Worm (Caenorhabditis elegans): Measurements from ENCODE around the gene T28H10.1.

Gene T28H10.1

ce11 chrV:12478111-12478510, 25.5 kb upstream of the T28H10.1 start, which contains the start of gene atn-1:
atn-1 (plus strand) TSS chrV:12478411.
- TF ChIP-seq lsy-12 (tag; optimal IDR thresholded peaks at IDR 0.05) = no peak
- no peak for TF ChIP-seq nfya-1 (tag; optimal IDR thresholded peaks at IDR 0.05; ENCODE audit: insufficient read depth)
- no peak for TF ChIP-seq pqm-1 (tag; optimal IDR thresholded peaks at IDR 0.05)
- TF ChIP-seq elt-1 (tag; optimal IDR thresholded peaks at IDR 0.05) = no peak
- no peak for TF ChIP-seq egl-5 (tag; optimal IDR thresholded peaks at IDR 0.05)
- TF ChIP-seq ceh-9 (tag; optimal IDR thresholded peaks at IDR 0.05) = no peak

- TF ChIP-seq nfya-1 (tag; optimal IDR thresholded peaks at IDR 0.05; ENCODE audit: insufficient read depth) = peak; percentile 23
- TF ChIP-seq ztf-11 (tag; optimal IDR thresholded peaks at IDR 0.05) = no peak
- TF ChIP-seq fkh-2 (tag; optimal IDR thresholded peaks at IDR 0.05) = no peak
- no peak for TF ChIP-seq elt-2 (tag; optimal IDR thresholded peaks at IDR 0.05)
- peak; percentile 18 for TF ChIP-seq egl-5 (tag; optimal IDR thresholded peaks at IDR 0.05)
- no peak for TF ChIP-seq mdl-1 (tag; optimal IDR thresholded peaks at IDR 0.05)
- TF ChIP-seq fkh-10 (GFP tag; optimal IDR thresholded peaks at IDR 0.05) = no peak
- TF ChIP-seq unc-62 (GFP tag; optimal IDR thresholded peaks at IDR 0.05) = no peak
- TF ChIP-seq ceh-28 (tag; optimal IDR thresholded peaks at IDR 0.05) = no peak
- no peak for TF ChIP-seq ztf-4 (tag; optimal IDR thresholded peaks at IDR 0.05)
Measured at ce11 chrV:12478990-12479389, 24.6 kb upstream of the T28H10.1 start.

- TF ChIP-seq egl-5 (tag; optimal IDR thresholded peaks at IDR 0.05) (no peak), fkh-10 (GFP tag; optimal IDR thresholded peaks at IDR 0.05) (no peak), mdl-1 (tag; optimal IDR thresholded peaks at IDR 0.05) (no peak), fkh-2 (tag; optimal IDR thresholded peaks at IDR 0.05) (no peak), daf-12 (tag; optimal IDR thresholded peaks at IDR 0.05) (no peak), unc-39 (tag; optimal IDR thresholded peaks at IDR 0.05) (no peak), lin-15B (tag; optimal IDR thresholded peaks at IDR 0.05) (no peak)
Measured at ce11 chrV:12484585-12484984, 19.0 kb upstream of the T28H10.1 start, which contains the start of gene srt-39. srt-39 (plus strand) TSS chrV:12484885.

DNA sequence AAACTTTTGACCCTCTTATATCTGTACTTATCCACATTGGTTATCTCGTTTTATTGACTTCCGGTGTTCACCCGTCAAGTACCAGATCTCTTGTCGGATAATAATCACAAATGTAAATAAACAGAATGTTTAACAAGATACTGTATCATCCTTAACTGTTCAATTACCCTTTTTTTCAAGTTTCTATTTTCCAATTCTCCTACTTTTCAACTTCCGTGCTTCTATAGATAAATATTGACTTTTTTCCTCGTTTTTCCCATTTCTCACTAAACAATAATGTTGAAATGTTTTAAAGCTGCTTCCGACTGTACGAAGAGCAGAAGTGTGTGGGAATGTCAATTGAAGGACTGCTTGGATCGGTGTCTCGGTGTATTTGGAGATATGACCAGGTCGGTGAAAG, 16.7 kb upstream of the T28H10.1 start, which contains the start of gene inx-11:
TSS of gene inx-11 (plus strand) at position 301 of the 400 bp plus-strand sequence.
- TF ChIP-seq mml-1 (tag; optimal IDR thresholded peaks at IDR 0.05) (no peak), hmg-11 (tag; optimal IDR thresholded peaks at IDR 0.05) (no peak), sea-2 (GFP tag; optimal IDR thresholded peaks at IDR 0.05) (no peak), unc-39 (tag; optimal IDR thresholded peaks at IDR 0.05) (no peak), aly-2 (tag; optimal IDR thresholded peaks at IDR 0.05) (no peak), pha-4 (tag; optimal IDR thresholded peaks at IDR 0.05) (peak; percentile 75)

DNA sequence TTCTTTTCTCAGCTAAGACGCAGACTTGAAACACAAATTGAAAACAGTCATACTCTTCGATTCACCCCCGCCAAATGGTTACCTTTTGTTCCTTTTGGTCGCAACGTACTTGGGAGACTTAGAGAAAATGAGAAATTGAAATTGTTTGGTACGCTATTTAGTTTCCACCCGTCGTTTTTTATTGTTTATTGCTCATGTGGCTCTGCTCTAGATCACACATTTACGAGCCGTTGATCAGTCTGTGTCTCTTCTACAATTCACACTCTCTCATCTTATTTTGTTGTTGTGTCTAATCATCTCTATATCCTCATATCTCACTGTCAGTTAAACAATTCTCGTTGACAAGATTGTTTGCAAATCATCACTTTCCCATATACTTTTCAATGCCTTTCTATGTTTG, 15.6 kb upstream of the T28H10.1 start:
- TF ChIP-seq elt-3 (tag; optimal IDR thresholded peaks at IDR 0.05) (no peak), ceh-82 (tag; optimal IDR thresholded peaks at IDR 0.05) (no peak), pha-4 (tag; optimal IDR thresholded peaks at IDR 0.05) (peak; percentile 43), snpc-4 (tag; optimal IDR thresholded peaks at IDR 0.05) (peak; percentile 48), ZK546.5 (tag; optimal IDR thresholded peaks at IDR 0.05) (no peak), egl-5 (tag; optimal IDR thresholded peaks at IDR 0.05) (peak; percentile 79)

DNA sequence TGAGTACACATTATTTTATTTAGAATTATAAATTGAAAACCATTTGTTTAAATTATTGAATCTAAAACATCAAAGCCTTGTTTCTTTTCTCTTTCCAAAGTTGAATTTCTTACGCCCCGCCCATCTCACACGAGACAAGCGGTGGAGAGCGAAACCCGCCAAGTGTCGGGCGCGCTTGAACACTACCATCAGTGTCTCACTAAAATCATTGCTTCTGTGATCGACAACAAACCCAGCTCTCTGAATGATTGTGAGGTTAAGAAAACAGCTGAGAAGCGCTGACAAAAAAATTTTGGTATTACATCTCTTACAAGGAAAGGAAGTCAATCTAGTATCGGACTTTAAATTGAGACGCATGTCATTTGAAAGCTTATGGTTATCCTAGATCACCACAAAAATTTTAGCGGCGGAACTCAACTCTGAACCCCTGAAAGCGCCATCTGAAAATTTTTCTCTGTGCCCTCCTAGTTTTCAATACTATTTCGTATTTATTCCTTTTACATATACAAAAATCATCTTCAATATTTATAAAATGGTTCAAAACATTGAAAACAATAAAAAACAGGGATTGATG, 12.4 kb upstream of the T28H10.1 start:
- TF ChIP-seq unc-39 (tag; optimal IDR thresholded peaks at IDR 0.05) (no peak), tbx-2 (tag; optimal IDR thresholded peaks at IDR 0.05) (peak; percentile 51), pqm-1 (tag; optimal IDR thresholded peaks at IDR 0.05) (peak; percentile 54), snpc-4 (tag; optimal IDR thresholded peaks at IDR 0.05) (peak; percentile 99), skn-1 (tag; optimal IDR thresholded peaks at IDR 0.05) (peak; percentile 25), egl-27 (tag; optimal IDR thresholded peaks at IDR 0.05) (peak; percentile 0), elt-2 (tag; optimal IDR thresholded peaks at IDR 0.05) (peak; percentile 58), egl-5 (tag; optimal IDR thresholded peaks at IDR 0.05) (no peak), ceh-16 (tag; optimal IDR thresholded peaks at IDR 0.05) (no peak), jun-1 (tag; optimal IDR thresholded peaks at IDR 0.05) (peak; percentile 29), R02D3.7 (tag; optimal IDR thresholded peaks at IDR 0.05) (peak; percentile 57), daf-12 (tag; optimal IDR thresholded peaks at IDR 0.05) (no peak), aly-2 (tag; optimal IDR thresholded peaks at IDR 0.05) (no peak), lsy-12 (tag; optimal IDR thresholded peaks at IDR 0.05) (peak; percentile 61), hmg-11 (tag; optimal IDR thresholded peaks at IDR 0.05) (peak; percentile 68), nhr-25 (tag; optimal IDR thresholded peaks at IDR 0.05) (peak; percentile 64), fos-1 (tag; optimal IDR thresholded peaks at IDR 0.05) (peak; percentile 39), pha-4 (tag; optimal IDR thresholded peaks at IDR 0.05) (peak; percentile 32), elt-1 (tag; optimal IDR thresholded peaks at IDR 0.05) (no peak), ama-1 (optimal IDR thresholded peaks at IDR 0.05) (peak; percentile 78), nhr-43 (tag; optimal IDR thresholded peaks at IDR 0.05; ENCODE audit: poor library complexity, severe bottlenecking) (peak; percentile 81), ztf-11 (tag; optimal IDR thresholded peaks at IDR 0.05) (no peak), nhr-23 (tag; optimal IDR thresholded peaks at IDR 0.05) (peak; percentile 75), nhr-77 (tag; optimal IDR thresholded peaks at IDR 0.05) (peak; percentile 10), nhr-11 (tag; optimal IDR thresholded peaks at IDR 0.05) (no peak), nfya-1 (tag; optimal IDR thresholded peaks at IDR 0.05; ENCODE audit: insufficient read depth) (peak; percentile 74), nhr-28 (tag; optimal IDR thresholded peaks at IDR 0.05) (no peak), lin-15B (tag; optimal IDR thresholded peaks at IDR 0.05) (peak; percentile 41), elt-3 (tag; optimal IDR thresholded peaks at IDR 0.05) (no peak), ceh-28 (tag; optimal IDR thresholded peaks at IDR 0.05) (peak; percentile 57)

Data from whole organism, L3 larva.